Worm (Caenorhabditis elegans) whole organism, L1 larva: Measurements from ENCODE around the gene C04C11.25.

Experiments
- ama-1 ChIP-seq: fragments of 150-350 bp; optimal IDR thresholded peaks from 2 replicates; lab custom pipeline; 2014
- dpl-1 ChIP-seq, 3 experiments: fragments of 150-350 bp in 2 of 3; sonication (generic microtip) in 1 of 3; optimal IDR thresholded peaks; 2 replicates each; lab custom pipeline; 2014 to 2017; ENCODE audit warnings: missing biosample characterization in 3 of 3, missing genetic modification characterization in 3 of 3, missing genetic modification reagents in 3 of 3
- hlh-17 ChIP-seq: fragments of 200-800 bp; sonication (Bioruptor generic); optimal IDR thresholded peaks from 2 replicates; lab custom pipeline; 2018; ENCODE audit warnings: missing genetic modification characterization, mild to moderate bottlenecking, missing compliant biosample characterization, moderate library complexity, borderline replicate concordance
- mef-2 ChIP-seq: fragments of 150-350 bp; optimal IDR thresholded peaks from 2 replicates; lab custom pipeline; 2014; ENCODE audit warnings: missing biosample characterization, missing genetic modification characterization
- nhr-11 ChIP-seq: fragments of 150-350 bp; optimal IDR thresholded peaks from 2 replicates; lab custom pipeline; 2014; ENCODE audit warnings: missing biosample characterization, missing genetic modification characterization
- nhr-12 ChIP-seq: sonication (generic microtip); optimal IDR thresholded peaks from 2 replicates; lab custom pipeline; 2017; ENCODE audit warnings: missing biosample characterization, missing genetic modification characterization
- nhr-19 ChIP-seq: fragments of 200-800 bp; sonication (Bioruptor generic); conservative IDR thresholded peaks from 2 replicates; pipeline ENCODE4 v1.3.6; 2022; ENCODE audit warnings: missing genetic modification characterization, missing compliant biosample characterization
- nhr-76 ChIP-seq: sonication (generic microtip); optimal IDR thresholded peaks from 2 replicates; lab custom pipeline; 2017; ENCODE audit warnings: missing biosample characterization, missing genetic modification characterization
- rnt-1 ChIP-seq: sonication (generic microtip); optimal IDR thresholded peaks from 2 replicates; lab custom pipeline; 2016; ENCODE audit warnings: mild to moderate bottlenecking, missing genetic modification characterization, moderate library complexity, missing compliant biosample characterization

- no peak for TF ChIP-seq ama-1 (lab: Kevin White, UChicago)
- no peak for TF ChIP-seq hlh-17 (GFP tag; lab: Kevin White, UChicago)
- peak; percentile 10; the same call in 1 of the 2 replicates for TF ChIP-seq nhr-19
- no peak for TF ChIP-seq nhr-11 (tag; lab: Kevin White, UChicago)
- TF ChIP-seq nhr-76: no peak
- peak; percentile 49 for TF ChIP-seq rnt-1 (tag; lab: Kevin White, UChicago)
- no peak for TF ChIP-seq dpl-1 (GFP tag; optimal IDR thresholded peaks at IDR 0.05; lab: Kevin White, UChicago)
- TF ChIP-seq nhr-12 (tag; lab: Kevin White, UChicago): no peak
- TF ChIP-seq mef-2 (tag; lab: Kevin White, UChicago): no peak
Observed at ce11 chrX:13974448-13975071, 40.7 kb downstream of the C04C11.25 start.
